Fruit fly (Drosophila melanogaster) whole organism, embryonic: ENCODE data around the gene CG15143.
A peak's percentile ranks its signal among the peaks of the same experiment; 100 is the strongest.

Experiments used
- CG10431 ChIP-seq: fragments of 200-800 bp; sonication (Bioruptor generic); optimal IDR thresholded peaks from 3 replicates; lab custom pipeline; 2018; ENCODE audit warnings: missing biosample characterization, mild to moderate bottlenecking, missing genetic modification characterization
- CG12659 ChIP-seq: fragments of 200-800 bp; sonication (Bioruptor generic); optimal IDR thresholded peaks from 3 replicates; lab custom pipeline; 2017; ENCODE audit warnings: mild to moderate bottlenecking, missing biosample characterization, missing genetic modification reagents, missing genetic modification characterization
- CG12744 ChIP-seq: fragments of 200-800 bp; sonication (Bioruptor generic); optimal IDR thresholded peaks from 2 replicates; lab custom pipeline; 2016; ENCODE audit warnings: missing biosample characterization, missing genetic modification characterization
- CG14050 ChIP-seq: fragments of 200-800 bp; sonication (Bioruptor generic); IDR thresholded peaks from 3 replicates; pipeline ENCODE4 v1.3.6; 2022; ENCODE audit warnings: missing biosample characterization, missing genetic modification characterization
- CG15696 ChIP-seq: fragments of 200-800 bp; sonication (Bioruptor generic); optimal IDR thresholded peaks from 2 replicates; lab custom pipeline; 2019; ENCODE audit warnings: missing biosample characterization, mild to moderate bottlenecking, missing genetic modification characterization, moderate library complexity
- CG1602 ChIP-seq: fragments of 200-800 bp; sonication (Bioruptor generic); optimal IDR thresholded peaks from 3 replicates; lab custom pipeline; 2016; ENCODE audit warnings: missing biosample characterization, missing genetic modification characterization
- CG2202 ChIP-seq: fragments of 200-800 bp; sonication (Bioruptor generic); optimal IDR thresholded peaks from 2 replicates; lab custom pipeline; 2018; ENCODE audit warnings: missing biosample characterization, mild to moderate bottlenecking, missing genetic modification characterization
- CG3847 ChIP-seq: fragments of 200-800 bp; sonication (Bioruptor generic); IDR thresholded peaks from 2 replicates; pipeline ENCODE4 v1.3.6; 2022; ENCODE audit warnings: missing biosample characterization, missing genetic modification characterization
- CG4617 ChIP-seq: fragments of 200-800 bp; sonication (Bioruptor generic); optimal IDR thresholded peaks from 3 replicates; lab custom pipeline; 2016; ENCODE audit warnings: missing biosample characterization, missing genetic modification characterization, borderline replicate concordance
- CG6272 ChIP-seq: fragments of 200-800 bp; sonication (Bioruptor generic); IDR thresholded peaks from 2 replicates; pipeline ENCODE4 v1.3.6; 2022; ENCODE audit warnings: missing biosample characterization, missing genetic modification characterization
- CG6854 ChIP-seq: fragments of 200-800 bp; sonication (Bioruptor generic); optimal IDR thresholded peaks from 3 replicates; lab custom pipeline; 2017; ENCODE audit warnings: missing biosample characterization, mild to moderate bottlenecking, missing genetic modification characterization
- CG7556 ChIP-seq: fragments of 200-800 bp; sonication (Bioruptor generic); optimal IDR thresholded peaks from 2 replicates; lab custom pipeline; 2017; ENCODE audit warnings: missing biosample characterization, mild to moderate bottlenecking, missing genetic modification characterization
- CkIIα-i1 ChIP-seq: fragments of 200-800 bp; sonication (Bioruptor generic); IDR thresholded peaks from 2 replicates; pipeline ENCODE4 v1.3.6; 2022; ENCODE audit warnings: missing biosample characterization, missing genetic modification characterization
- CoRest ChIP-seq: fragments of 200-800 bp; sonication (Bioruptor generic); optimal IDR thresholded peaks from 3 replicates; lab custom pipeline; 2018; ENCODE audit warnings: missing biosample characterization, mild to moderate bottlenecking, missing genetic modification characterization, moderate library complexity
- D19B ChIP-seq: fragments of 200-800 bp; sonication (Bioruptor generic); optimal IDR thresholded peaks from 2 replicates; lab custom pipeline; 2017; ENCODE audit warnings: missing biosample characterization, mild to moderate bottlenecking, missing genetic modification characterization
- ERR ChIP-seq: fragments of 200-800 bp; sonication (Bioruptor generic); optimal IDR thresholded peaks from 2 replicates; lab custom pipeline; 2016; ENCODE audit warnings: missing biosample characterization, missing genetic modification characterization
- Eip74EF ChIP-seq, 2 experiments: fragments of 200-800 bp in 1 of 2; fragments of >200 bp in 1 of 2; sonication (Bioruptor generic) in 1 of 2; optimal IDR thresholded peaks; 2 replicates each; lab custom pipeline; 2017 to 2019; ENCODE audit warnings: missing biosample characterization in 2 of 2, missing genetic modification characterization in 2 of 2, mild to moderate bottlenecking in 1 of 2, moderate library complexity in 1 of 2
- Ets65A ChIP-seq: fragments of 200-800 bp; sonication (Bioruptor generic); peaks from one replicate; lab custom pipeline; 2016; ENCODE audit warnings: missing biosample characterization, missing genetic modification characterization
- Mrtf ChIP-seq: fragments of 200-800 bp; sonication (Bioruptor generic); IDR thresholded peaks from 3 replicates; pipeline ENCODE4 v1.3.6; 2022; ENCODE audit warnings: missing biosample characterization, missing genetic modification characterization
- NC2α ChIP-seq: fragments of 200-800 bp; sonication (Bioruptor generic); optimal IDR thresholded peaks from 2 replicates; lab custom pipeline; 2016; ENCODE audit warnings: missing biosample characterization, missing genetic modification characterization
- Oli ChIP-seq: fragments of 200-800 bp; sonication (Bioruptor generic); optimal IDR thresholded peaks from 2 replicates; lab custom pipeline; 2018; ENCODE audit warnings: missing biosample characterization, mild to moderate bottlenecking, missing genetic modification characterization, moderate library complexity
- Side ChIP-seq: fragments of 200-800 bp; sonication (Bioruptor generic); optimal IDR thresholded peaks from 2 replicates; lab custom pipeline; 2016; ENCODE audit warnings: missing biosample characterization, missing genetic modification characterization
- Six4 ChIP-seq: fragments of 200-800 bp; sonication (Bioruptor generic); optimal IDR thresholded peaks from 2 replicates; lab custom pipeline; 2016; ENCODE audit warnings: missing biosample characterization, missing genetic modification characterization
- Tbp ChIP-seq: fragments of >200 bp; optimal IDR thresholded peaks from 2 replicates; lab custom pipeline; 2018; ENCODE audit warnings: missing biosample characterization, missing genetic modification characterization
- ase ChIP-seq: fragments of 200-800 bp; sonication (Bioruptor generic); IDR thresholded peaks from 3 replicates; pipeline ENCODE4 v1.3.6; 2022; ENCODE audit warnings: missing biosample characterization, missing genetic modification characterization
- bigmax ChIP-seq: fragments of 200-800 bp; sonication (Bioruptor generic); optimal IDR thresholded peaks from 2 replicates; lab custom pipeline; 2018; ENCODE audit warnings: missing biosample characterization, mild to moderate bottlenecking, missing genetic modification characterization
- btn ChIP-seq: fragments of 200-800 bp; sonication (Bioruptor generic); optimal IDR thresholded peaks from 2 replicates; lab custom pipeline; 2016; ENCODE audit warnings: missing biosample characterization, missing genetic modification characterization
- ci ChIP-seq: fragments of 200-800 bp; sonication (Bioruptor generic); IDR thresholded peaks from 3 replicates; pipeline ENCODE4 v1.3.6; 2022; ENCODE audit warnings: missing biosample characterization, missing genetic modification characterization
- danr ChIP-seq: fragments of 200-800 bp; sonication (Bioruptor generic); IDR thresholded peaks from 2 replicates; pipeline ENCODE4 v1.3.6; 2022; ENCODE audit warnings: missing biosample characterization, missing genetic modification characterization
- dmrt11E ChIP-seq: fragments of 200-800 bp; sonication (Bioruptor generic); optimal IDR thresholded peaks from 3 replicates; lab custom pipeline; 2018; ENCODE audit warnings: missing biosample characterization, mild to moderate bottlenecking, missing genetic modification characterization, moderate library complexity
- fd3F ChIP-seq: fragments of 200-800 bp; sonication (Bioruptor generic); optimal IDR thresholded peaks from 2 replicates; lab custom pipeline; 2018; ENCODE audit warnings: missing biosample characterization, mild to moderate bottlenecking, missing genetic modification characterization, moderate library complexity
- ind ChIP-seq: fragments of 200-800 bp; sonication (Bioruptor generic); optimal IDR thresholded peaks from 3 replicates; lab custom pipeline; 2016; ENCODE audit warnings: missing biosample characterization, missing genetic modification characterization
- kah ChIP-seq: fragments of 200-800 bp; sonication (Bioruptor generic); optimal IDR thresholded peaks from 2 replicates; lab custom pipeline; 2018; ENCODE audit warnings: missing biosample characterization, mild to moderate bottlenecking, missing genetic modification characterization
- kay ChIP-seq: fragments of 200-800 bp; sonication (Bioruptor generic); optimal IDR thresholded peaks from 2 replicates; lab custom pipeline; 2016; ENCODE audit warnings: missing biosample characterization, missing genetic modification characterization
- lilli ChIP-seq: fragments of 200-800 bp; sonication (Bioruptor generic); optimal IDR thresholded peaks from 3 replicates; lab custom pipeline; 2016; ENCODE audit warnings: missing biosample characterization, missing genetic modification characterization
- mam ChIP-seq: fragments of 200-800 bp; sonication (Bioruptor generic); optimal IDR thresholded peaks from 3 replicates; lab custom pipeline; 2016; ENCODE audit warnings: missing biosample characterization, missing genetic modification characterization
- oc ChIP-seq: fragments of 200-800 bp; sonication (Bioruptor generic); optimal IDR thresholded peaks from 2 replicates; lab custom pipeline; 2018; ENCODE audit warnings: missing biosample characterization, mild to moderate bottlenecking, missing genetic modification characterization, moderate library complexity
- peb ChIP-seq: fragments of 200-800 bp; sonication (Bioruptor generic); IDR thresholded peaks from 2 replicates; pipeline ENCODE4 v1.3.6; 2022; ENCODE audit warnings: missing biosample characterization, missing genetic modification characterization
- prd ChIP-seq, 3 experiments: fragments of >200 bp in 2 of 3; fragments of 200-800 bp in 1 of 3; sonication (Bioruptor generic) in 1 of 3; optimal IDR thresholded peaks in 2 of 3; IDR thresholded peaks in 1 of 3; 2 replicates in 2 of 3; 3 replicates in 1 of 3; pipeline versions ENCODE4 v1.3.6 to Lab custom; 2017 to 2022; ENCODE audit warnings: missing biosample characterization in 1 of 3, missing genetic modification characterization in 1 of 3
- psq ChIP-seq: fragments of 200-800 bp; sonication (Bioruptor generic); optimal IDR thresholded peaks from 2 replicates; lab custom pipeline; 2017; ENCODE audit warnings: missing biosample characterization, missing genetic modification characterization
- repo ChIP-seq: fragments of 200-800 bp; sonication (Bioruptor generic); optimal IDR thresholded peaks from 2 replicates; lab custom pipeline; 2016; ENCODE audit warnings: missing biosample characterization, missing genetic modification characterization
- ro ChIP-seq: fragments of 200-800 bp; sonication (Bioruptor generic); IDR thresholded peaks from 2 replicates; pipeline ENCODE4 v1.3.6; 2022; ENCODE audit warnings: missing biosample characterization, missing genetic modification characterization
- sens-2 ChIP-seq: fragments of 200-800 bp; sonication (Bioruptor generic); IDR thresholded peaks from 2 replicates; pipeline ENCODE4 v1.3.6; 2022; ENCODE audit warnings: missing biosample characterization, missing genetic modification characterization
- slbo ChIP-seq: fragments of 200-800 bp; sonication (Bioruptor generic); IDR thresholded peaks from 2 replicates; pipeline ENCODE4 v1.3.6; 2022; ENCODE audit warnings: missing biosample characterization, missing genetic modification characterization
- trh ChIP-seq: fragments of 200-800 bp; sonication (Bioruptor generic); optimal IDR thresholded peaks from 2 replicates; lab custom pipeline; 2016; ENCODE audit warnings: missing biosample characterization, missing genetic modification characterization
- ttk ChIP-seq: fragments of 200-800 bp; sonication (Bioruptor generic); IDR thresholded peaks from 2 replicates; pipeline ENCODE4 v2.1.2; 2022; ENCODE audit warnings: missing biosample characterization, missing genetic modification characterization
- unc-4 ChIP-seq: fragments of 200-800 bp; sonication (Bioruptor generic); IDR thresholded peaks from 2 replicates; pipeline ENCODE4 v1.3.6; 2022; ENCODE audit warnings: missing biosample characterization, missing genetic modification characterization; ENCODE audit not compliant: partially characterized antibody
- usp ChIP-seq: fragments of >200 bp; optimal IDR thresholded peaks from 2 replicates; lab custom pipeline; 2017; ENCODE audit warnings: missing biosample characterization, missing genetic modification characterization
- wdn ChIP-seq: fragments of 200-800 bp; sonication (Bioruptor generic); IDR thresholded peaks from 2 replicates; pipeline ENCODE4 v1.3.6; 2022; ENCODE audit warnings: missing biosample characterization, missing genetic modification characterization
- z ChIP-seq: fragments of 200-800 bp; sonication (Bioruptor generic); IDR thresholded peaks from 3 replicates; pipeline ENCODE4 v1.3.6; 2022; ENCODE audit warnings: missing biosample characterization, missing genetic modification characterization
- zen2 ChIP-seq: fragments of 200-800 bp; sonication (Bioruptor generic); IDR thresholded peaks from 3 replicates; pipeline ENCODE4 v1.3.6; 2022; ENCODE audit warnings: missing biosample characterization, missing genetic modification characterization; ENCODE audit not compliant: partially characterized antibody

CG15143 gene

DNA sequence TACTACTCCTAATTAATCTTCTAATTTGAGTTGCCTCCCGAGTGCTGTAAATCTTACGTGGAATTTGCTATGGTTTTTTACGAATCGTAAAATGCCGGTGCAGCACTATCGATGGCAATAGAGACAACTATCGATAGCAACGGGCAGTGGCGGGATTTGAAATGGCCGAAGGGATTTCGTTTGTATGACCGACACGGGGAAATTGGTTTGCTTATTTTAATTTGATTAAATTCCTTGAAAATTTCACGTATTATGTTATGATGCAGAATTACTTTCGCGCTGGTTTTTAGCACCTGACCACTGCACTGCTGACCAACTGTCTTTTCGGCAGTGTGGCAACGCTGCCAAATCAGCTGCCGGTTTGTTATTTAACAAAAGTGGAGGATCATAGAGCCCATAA lies 40.2 kb downstream of the CG15143 start, which contains the start of the genes GCS2beta and CG5131 (continued):
- TF ChIP-seq ind (GFP tag; lab: Kevin White, UChicago) (peak; percentile 97), ro (GFP tag; lab: Robert Waterston, UW) (peak; percentile 75), CG3847 (peak; percentile 96), Oli (peak; percentile 85), CkIIα-i1 (GFP tag; lab: Robert Waterston, UW) (peak; percentile 51; the same call in 1 of the 2 replicates), z (GFP tag; lab: Robert Waterston, UW) (no peak), oc (tag; lab: Kevin White, UChicago) (peak; percentile 74), CG7556 (GFP tag; lab: Kevin White, UChicago) (peak; percentile 87), ci (peak; percentile 95), unc-4 (GFP tag; lab: Robert Waterston, UW) (peak; percentile 88), lilli (GFP tag; lab: Kevin White, UChicago) (peak; percentile 98), peb (GFP tag; lab: Robert Waterston, UW) (peak; percentile 85), CG6272 (peak; percentile 95), mam (GFP tag; lab: Kevin White, UChicago) (peak; percentile 98), trh (GFP tag; lab: Kevin White, UChicago) (peak; percentile 86), CoRest (peak; percentile 93), CG6854 (peak; percentile 67), prd (optimal IDR thresholded peaks at IDR 0.05; lab: Kevin White, UChicago) (no peak), prd (GFP tag; IDR thresholded peaks at IDR 0.05; lab: Robert Waterston, UW) (peak; percentile 96), sens-2 (GFP tag; lab: Robert Waterston, UW) (peak; percentile 77), kay (peak; percentile 91), danr (peak; percentile 86), CG14050 (peak; percentile 93), psq (GFP tag; lab: Kevin White, UChicago) (peak; percentile 50), Six4 (GFP tag; lab: Kevin White, UChicago) (peak; percentile 90), CG1602 (peak; percentile 92), CG10431 (GFP tag; lab: Kevin White, UChicago) (peak; percentile 60), NC2α (GFP tag; lab: Kevin White, UChicago) (peak; percentile 88), Mrtf (peak; percentile 85), ttk (GFP tag; lab: Robert Waterston, UW) (peak; percentile 94), fd3F (peak; percentile 90), ase (GFP tag; lab: Robert Waterston, UW) (peak; percentile 92), Side (GFP tag; lab: Kevin White, UChicago) (peak; percentile 97), bigmax (GFP tag; lab: Kevin White, UChicago) (peak; percentile 31), Eip74EF (GFP tag; optimal IDR thresholded peaks at IDR 0.05; lab: Kevin White, UChicago) (peak in 1 of 2 experiments; percentile 39), Tbp (GFP tag; lab: Kevin White, UChicago) (no peak), CG4617 (GFP tag; lab: Kevin White, UChicago) (peak; percentile 98), zen2 (GFP tag; lab: Robert Waterston, UW) (peak; percentile 74; the same call in 2 of the 3 replicates), ERR (peak; percentile 95), Ets65A (GFP tag; lab: Kevin White, UChicago) (peak; percentile 100), btn (GFP tag; lab: Kevin White, UChicago) (peak; percentile 62), usp (GFP tag; lab: Kevin White, UChicago) (no peak), slbo (GFP tag; lab: Robert Waterston, UW) (peak; percentile 98), CG15696 (tag; lab: Kevin White, UChicago) (peak; percentile 82), CG12659 (GFP tag; lab: Kevin White, UChicago) (peak; percentile 95), CG2202 (tag; lab: Kevin White, UChicago) (peak; percentile 64), D19B (peak; percentile 81), repo (GFP tag; lab: Kevin White, UChicago) (peak; percentile 89), dmrt11E (tag; lab: Kevin White, UChicago) (peak; percentile 81), CG12744 (GFP tag; lab: Kevin White, UChicago) (peak; percentile 75), wdn (GFP tag; lab: Robert Waterston, UW) (peak; percentile 90), kah (GFP tag; lab: Kevin White, UChicago) (peak; percentile 54)
